Worm (Caenorhabditis elegans) whole organism, L1 larva: ENCODE data around the gene tbce-1.

Experiments
- mep-1 ChIP-seq: fragments of 150-350 bp; optimal IDR thresholded peaks from 2 replicates; lab custom pipeline; 2014; ENCODE audit warnings: missing biosample characterization, missing genetic modification characterization
- snu-23 ChIP-seq: sonication (generic microtip); optimal IDR thresholded peaks from 2 replicates; lab custom pipeline; 2016; ENCODE audit warnings: missing genetic modification characterization, missing compliant biosample characterization

DNA sequence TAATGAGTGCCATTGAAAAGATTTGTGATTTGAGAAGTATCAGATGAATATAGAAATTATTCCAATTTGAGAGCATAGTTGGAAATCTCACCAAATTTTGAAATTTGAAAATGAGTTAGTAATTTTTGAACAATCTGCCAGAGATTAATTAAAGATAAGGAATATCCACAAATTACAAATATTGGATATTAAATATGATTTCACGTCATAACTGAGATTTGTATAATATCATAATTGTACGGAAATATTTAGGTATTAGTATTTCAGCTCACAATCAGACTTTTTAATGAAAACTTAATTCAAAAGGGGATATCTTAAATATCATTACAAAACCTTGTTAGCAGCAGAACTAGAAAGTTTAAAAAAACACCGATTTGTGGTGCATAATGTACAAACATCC is 34.6 kb upstream of the tbce-1 start, which contains the start of gene K07H8.7:
- TF ChIP-seq mep-1 (no peak), snu-23 (GFP tag; lab: Kevin White, UChicago) (no peak)
